Fruit fly (Drosophila melanogaster) whole organism, embryonic: Measurements from ENCODE around the gene cu.

Experiments used
- Asciz ChIP-seq: fragments of 200-800 bp; sonication (Bioruptor generic); optimal IDR thresholded peaks from 2 replicates; lab custom pipeline; 2017; ENCODE audit warnings: missing biosample characterization, mild to moderate bottlenecking, missing genetic modification characterization, missing genetic modification reagents
- B-H1 ChIP-seq: fragments of 200-800 bp; sonication (Bioruptor generic); IDR thresholded peaks from 3 replicates; pipeline ENCODE4 v1.3.6; 2022; ENCODE audit warnings: missing biosample characterization, missing genetic modification characterization
- Bdp1 ChIP-seq: fragments of 200-800 bp; sonication (Bioruptor generic); optimal IDR thresholded peaks from 3 replicates; lab custom pipeline; 2016; ENCODE audit warnings: missing biosample characterization, missing genetic modification characterization
- CG10267 ChIP-seq: fragments of 200-800 bp; sonication (Bioruptor generic); optimal IDR thresholded peaks from 2 replicates; lab custom pipeline; 2018; ENCODE audit warnings: missing biosample characterization, mild to moderate bottlenecking, missing genetic modification characterization, moderate library complexity
- CG10462 ChIP-seq: fragments of 200-800 bp; sonication (Bioruptor generic); optimal IDR thresholded peaks from 2 replicates; lab custom pipeline; 2016; ENCODE audit warnings: missing biosample characterization, missing genetic modification characterization
- CG10543 ChIP-seq: fragments of 200-800 bp; sonication (Bioruptor generic); optimal IDR thresholded peaks from 3 replicates; lab custom pipeline; 2017; ENCODE audit warnings: missing biosample characterization, mild to moderate bottlenecking, missing genetic modification characterization, moderate library complexity
- CG14710 ChIP-seq: fragments of 200-800 bp; sonication (Bioruptor generic); optimal IDR thresholded peaks from 3 replicates; lab custom pipeline; 2019; ENCODE audit warnings: missing biosample characterization, mild to moderate bottlenecking, missing genetic modification characterization, moderate library complexity
- CG1529 ChIP-seq: fragments of 200-800 bp; sonication (Bioruptor generic); optimal IDR thresholded peaks from 3 replicates; lab custom pipeline; 2018; ENCODE audit warnings: missing biosample characterization, missing genetic modification characterization
- CG1647 ChIP-seq: fragments of 200-800 bp; sonication (Bioruptor generic); optimal IDR thresholded peaks from 3 replicates; lab custom pipeline; 2016; ENCODE audit warnings: missing biosample characterization, missing genetic modification characterization
- CG16863 ChIP-seq: fragments of 200-800 bp; sonication (Bioruptor generic); optimal IDR thresholded peaks from 3 replicates; lab custom pipeline; 2016; ENCODE audit warnings: missing biosample characterization, missing genetic modification characterization
- CG18262 ChIP-seq: fragments of 200-800 bp; optimal IDR thresholded peaks from 3 replicates; lab custom pipeline; 2019; ENCODE audit warnings: missing biosample characterization, mild to moderate bottlenecking, missing genetic modification characterization, moderate library complexity
- CG18599 ChIP-seq: fragments of 200-800 bp; sonication (Bioruptor generic); optimal IDR thresholded peaks from 3 replicates; lab custom pipeline; 2017; ENCODE audit warnings: missing biosample characterization, missing genetic modification characterization, mild to moderate bottlenecking, moderate library complexity, missing genetic modification reagents
- CG2202 ChIP-seq: fragments of 200-800 bp; sonication (Bioruptor generic); optimal IDR thresholded peaks from 2 replicates; lab custom pipeline; 2018; ENCODE audit warnings: missing biosample characterization, mild to moderate bottlenecking, missing genetic modification characterization
- CG2712 ChIP-seq: fragments of 200-800 bp; optimal IDR thresholded peaks from 3 replicates; lab custom pipeline; 2019; ENCODE audit warnings: missing biosample characterization, mild to moderate bottlenecking, missing genetic modification characterization, moderate library complexity
- CG30431 ChIP-seq: fragments of 200-800 bp; sonication (Bioruptor generic); optimal IDR thresholded peaks from 2 replicates; lab custom pipeline; 2017; ENCODE audit warnings: missing biosample characterization, missing genetic modification characterization
- CG31388 ChIP-seq: fragments of 200-800 bp; sonication (Bioruptor generic); optimal IDR thresholded peaks from 2 replicates; lab custom pipeline; 2016; ENCODE audit warnings: missing biosample characterization, missing genetic modification characterization
- CG3281 ChIP-seq: fragments of 200-800 bp; sonication (Bioruptor generic); optimal IDR thresholded peaks from 3 replicates; lab custom pipeline; 2017; ENCODE audit warnings: missing biosample characterization, mild to moderate bottlenecking, missing genetic modification characterization
- CG33213 ChIP-seq: fragments of 200-800 bp; sonication (Bioruptor generic); optimal IDR thresholded peaks from 3 replicates; lab custom pipeline; 2016; ENCODE audit warnings: missing biosample characterization, missing genetic modification characterization
- CG34376 ChIP-seq: fragments of 200-800 bp; sonication (Bioruptor generic); optimal IDR thresholded peaks from 2 replicates; lab custom pipeline; 2018; ENCODE audit warnings: missing biosample characterization, mild to moderate bottlenecking, missing genetic modification characterization
- CG4854 ChIP-seq: fragments of 200-800 bp; sonication (Bioruptor generic); optimal IDR thresholded peaks from 2 replicates; lab custom pipeline; 2016; ENCODE audit warnings: missing biosample characterization, missing genetic modification characterization, inconsistent platforms
- CG5245 ChIP-seq: fragments of 200-800 bp; sonication (Bioruptor generic); optimal IDR thresholded peaks from 3 replicates; lab custom pipeline; 2016; ENCODE audit warnings: missing biosample characterization, missing genetic modification characterization
- CG5953 ChIP-seq: fragments of 200-800 bp; sonication (Bioruptor generic); IDR thresholded peaks from 2 replicates; pipeline ENCODE4 v1.3.6; 2022; ENCODE audit warnings: missing biosample characterization, missing genetic modification characterization
- CG7839 ChIP-seq: fragments of 200-800 bp; sonication (Bioruptor generic); optimal IDR thresholded peaks from 3 replicates; lab custom pipeline; 2018; ENCODE audit warnings: missing biosample characterization, mild to moderate bottlenecking, missing genetic modification characterization, moderate library complexity
- CG7987 ChIP-seq: fragments of 200-800 bp; sonication (Bioruptor generic); optimal IDR thresholded peaks from 2 replicates; lab custom pipeline; 2018; ENCODE audit warnings: missing biosample characterization, mild to moderate bottlenecking, missing genetic modification characterization, moderate library complexity
- CG9797 ChIP-seq: fragments of 200-800 bp; sonication (Bioruptor generic); optimal IDR thresholded peaks from 3 replicates; lab custom pipeline; 2018; ENCODE audit warnings: missing biosample characterization, mild to moderate bottlenecking, missing genetic modification characterization
- CkIIα-i1 ChIP-seq: fragments of 200-800 bp; sonication (Bioruptor generic); IDR thresholded peaks from 2 replicates; pipeline ENCODE4 v1.3.6; 2022; ENCODE audit warnings: missing biosample characterization, missing genetic modification characterization
- GATAe ChIP-seq: fragments of 200-800 bp; sonication (Bioruptor generic); conservative IDR thresholded peaks from 2 replicates; pipeline ENCODE4 v1.3.6; 2022; ENCODE audit warnings: missing biosample characterization, missing genetic modification characterization
- HmgZ ChIP-seq: fragments of 200-800 bp; sonication (Bioruptor generic); optimal IDR thresholded peaks from 2 replicates; lab custom pipeline; 2018; ENCODE audit warnings: missing biosample characterization, mild to moderate bottlenecking, missing genetic modification characterization
- Med ChIP-seq: fragments of 200-800 bp; sonication (Bioruptor generic); peaks from one replicate; lab custom pipeline; 2016; ENCODE audit warnings: missing biosample characterization, missing genetic modification characterization, mild to moderate bottlenecking, inconsistent platforms, moderate library complexity
- Scr ChIP-seq: fragments of 200-800 bp; sonication (Bioruptor generic); IDR thresholded peaks from 2 replicates; pipeline ENCODE4 v1.3.6; 2022; ENCODE audit warnings: missing biosample characterization, missing genetic modification characterization; ENCODE audit not compliant: partially characterized antibody
- Sin3A ChIP-seq: fragments of >200 bp; optimal IDR thresholded peaks from 2 replicates; lab custom pipeline; 2018
- Taf1 ChIP-seq: fragments of 200-800 bp; sonication (Bioruptor generic); IDR thresholded peaks from 2 replicates; pipeline ENCODE4 v1.3.6; 2022; ENCODE audit warnings: missing biosample characterization, missing genetic modification characterization
- YL-1 ChIP-seq: fragments of 200-800 bp; sonication (Bioruptor generic); optimal IDR thresholded peaks from 3 replicates; lab custom pipeline; 2017; ENCODE audit warnings: missing biosample characterization, mild to moderate bottlenecking, missing genetic modification characterization
- ato ChIP-seq: fragments of 200-800 bp; sonication (Bioruptor generic); IDR thresholded peaks from 2 replicates; pipeline ENCODE4 v1.3.6; 2022; ENCODE audit warnings: missing biosample characterization, missing genetic modification characterization; ENCODE audit not compliant: partially characterized antibody
- bowl ChIP-seq: fragments of 200-800 bp; sonication (Bioruptor generic); IDR thresholded peaks from 2 replicates; pipeline ENCODE4 v1.3.6; 2022; ENCODE audit warnings: missing biosample characterization, missing genetic modification characterization
- btn ChIP-seq: fragments of 200-800 bp; sonication (Bioruptor generic); optimal IDR thresholded peaks from 2 replicates; lab custom pipeline; 2016; ENCODE audit warnings: missing biosample characterization, missing genetic modification characterization
- corto ChIP-seq: fragments of 200-800 bp; sonication (Bioruptor generic); optimal IDR thresholded peaks from 2 replicates; lab custom pipeline; 2016; ENCODE audit warnings: missing biosample characterization, mild to moderate bottlenecking, missing genetic modification characterization, moderate library complexity
- dan ChIP-seq: fragments of 200-800 bp; sonication (Bioruptor generic); IDR thresholded peaks from 2 replicates; pipeline ENCODE4 v1.3.6; 2022; ENCODE audit warnings: missing biosample characterization, missing genetic modification characterization
- disco-r ChIP-seq: fragments of 200-800 bp; sonication (Bioruptor generic); optimal IDR thresholded peaks from 2 replicates; lab custom pipeline; 2016; ENCODE audit warnings: missing biosample characterization, missing genetic modification characterization
- dm ChIP-seq: fragments of 200-800 bp; sonication (Bioruptor generic); optimal IDR thresholded peaks from 3 replicates; lab custom pipeline; 2016; ENCODE audit warnings: missing biosample characterization, missing genetic modification characterization
- dmrt99B ChIP-seq: fragments of 200-800 bp; sonication (Bioruptor generic); optimal IDR thresholded peaks from 2 replicates; lab custom pipeline; 2018; ENCODE audit warnings: missing biosample characterization, mild to moderate bottlenecking, missing genetic modification characterization, moderate library complexity
- fd64A ChIP-seq: fragments of 200-800 bp; sonication (Bioruptor generic); optimal IDR thresholded peaks from 3 replicates; lab custom pipeline; 2018; ENCODE audit warnings: missing biosample characterization, mild to moderate bottlenecking, missing genetic modification characterization
- fru ChIP-seq: fragments of >200 bp; optimal IDR thresholded peaks from 2 replicates; lab custom pipeline; 2017
- gcm2 ChIP-seq: fragments of 200-800 bp; sonication (Bioruptor generic); optimal IDR thresholded peaks from 2 replicates; lab custom pipeline; 2016; ENCODE audit warnings: missing biosample characterization, missing genetic modification characterization
- kni ChIP-seq: fragments of 200-800 bp; sonication (Bioruptor generic); optimal IDR thresholded peaks from 3 replicates; lab custom pipeline; 2017; ENCODE audit warnings: mild to moderate bottlenecking, missing biosample characterization, missing genetic modification reagents, missing genetic modification characterization
- lola ChIP-seq, 3 experiments: fragments of >200 bp in 2 of 3; fragments of 200-800 bp in 1 of 3; sonication (Bioruptor generic) in 1 of 3; optimal IDR thresholded peaks; 2 replicates each; lab custom pipeline; 2017 to 2019; ENCODE audit warnings: missing biosample characterization in 3 of 3, missing genetic modification characterization in 3 of 3, mild to moderate bottlenecking in 1 of 3, moderate library complexity in 1 of 3
- p53 ChIP-seq: fragments of 200-800 bp; sonication (Bioruptor generic); optimal IDR thresholded peaks from 2 replicates; lab custom pipeline; 2016; ENCODE audit warnings: missing biosample characterization, missing genetic modification characterization
- peb ChIP-seq: fragments of 200-800 bp; sonication (Bioruptor generic); IDR thresholded peaks from 2 replicates; pipeline ENCODE4 v1.3.6; 2022; ENCODE audit warnings: missing biosample characterization, missing genetic modification characterization
- sens-2 ChIP-seq: fragments of 200-800 bp; sonication (Bioruptor generic); IDR thresholded peaks from 2 replicates; pipeline ENCODE4 v1.3.6; 2022; ENCODE audit warnings: missing biosample characterization, missing genetic modification characterization
- sim ChIP-seq: fragments of 200-800 bp; sonication (Bioruptor generic); IDR thresholded peaks from 2 replicates; pipeline ENCODE4 v1.3.6; 2022; ENCODE audit warnings: missing biosample characterization, missing genetic modification characterization
- sug ChIP-seq: fragments of 200-800 bp; optimal IDR thresholded peaks from 2 replicates; lab custom pipeline; 2019; ENCODE audit warnings: missing biosample characterization, mild to moderate bottlenecking, missing genetic modification characterization, moderate library complexity

Gene cu

dm6 chr3R:11216156-11216630 lies 18.8 kb downstream of the cu start, which contains the start of the genes RpS25 and CG4820 (continued):
- peak; percentile 89 for TF ChIP-seq Asciz (GFP tag; lab: Kevin White, UChicago)
- peak; percentile 64 for TF ChIP-seq ato
- TF ChIP-seq CG7839 (tag; lab: Kevin White, UChicago) = peak; percentile 86
- peak; percentile 96 for TF ChIP-seq CG14710
- TF ChIP-seq CkIIα-i1 = no peak
- peak; percentile 92 for TF ChIP-seq HmgZ (tag; lab: Kevin White, UChicago)
- TF ChIP-seq CG2202 (tag; lab: Kevin White, UChicago) = peak; percentile 85
- peak; percentile 76 for TF ChIP-seq CG10462 (GFP tag; lab: Kevin White, UChicago)
- peak; percentile 93 for TF ChIP-seq p53 (GFP tag; lab: Kevin White, UChicago)
- TF ChIP-seq dan = no peak
- peak; percentile 92 for TF ChIP-seq disco-r (GFP tag; lab: Kevin White, UChicago)
- TF ChIP-seq Taf1 = peak; percentile 51; the same call in 1 of the 2 replicates
- TF ChIP-seq CG1529 (GFP tag; lab: Kevin White, UChicago) = peak; percentile 85
- TF ChIP-seq CG10267 (tag; lab: Kevin White, UChicago) = peak; percentile 89
- peak; percentile 92 for TF ChIP-seq Scr (GFP tag; lab: Robert Waterston, UW)
- TF ChIP-seq CG4854 = peak; percentile 83
- peak; percentile 82 for TF ChIP-seq CG1647 (GFP tag; lab: Kevin White, UChicago)
- TF ChIP-seq CG7987 (GFP tag; lab: Kevin White, UChicago) = peak; percentile 98
- TF ChIP-seq bowl (GFP tag; lab: Robert Waterston, UW) = peak; percentile 71
- TF ChIP-seq CG2712 = peak; percentile 90
- peak in 1 of 3 experiments; percentile 76 for TF ChIP-seq lola (GFP tag; optimal IDR thresholded peaks at IDR 0.05; lab: Kevin White, UChicago)
- TF ChIP-seq fd64A (GFP tag; lab: Kevin White, UChicago) = peak; percentile 94
- TF ChIP-seq sim = peak; percentile 71
- TF ChIP-seq sug (tag; lab: Kevin White, UChicago) = peak; percentile 92
- TF ChIP-seq YL-1 (GFP tag; lab: Kevin White, UChicago) = peak; percentile 99
- TF ChIP-seq Med (GFP tag; lab: Kevin White, UChicago) = peak; percentile 99
- peak; percentile 90 for TF ChIP-seq CG18599
- peak; percentile 96 for TF ChIP-seq Sin3A
- TF ChIP-seq btn (GFP tag; lab: Kevin White, UChicago) = peak; percentile 88
- peak; percentile 54; the same call in 1 of the 2 replicates for TF ChIP-seq peb (GFP tag; lab: Robert Waterston, UW)
- no peak for TF ChIP-seq corto (GFP tag; lab: Kevin White, UChicago)
- TF ChIP-seq sens-2 (GFP tag; lab: Robert Waterston, UW) = peak; percentile 89
- peak; percentile 86 for TF ChIP-seq Bdp1 (GFP tag; lab: Kevin White, UChicago)
- TF ChIP-seq CG33213 = peak; percentile 96
- no peak for TF ChIP-seq fru
- TF ChIP-seq CG5953 (GFP tag; lab: Robert Waterston, UW) = peak; percentile 78; the same call in 1 of the 2 replicates
- TF ChIP-seq gcm2 (GFP tag; lab: Kevin White, UChicago) = peak; percentile 86
- TF ChIP-seq kni = peak; percentile 95
- peak; percentile 85 for TF ChIP-seq CG5245 (GFP tag; lab: Kevin White, UChicago)
- peak; percentile 62 for TF ChIP-seq CG31388 (GFP tag; lab: Kevin White, UChicago)
- TF ChIP-seq dmrt99B (tag; lab: Kevin White, UChicago) = peak; percentile 82
- peak; percentile 90 for TF ChIP-seq CG16863 (GFP tag; lab: Kevin White, UChicago)
- peak; percentile 81 for TF ChIP-seq CG18262 (tag; lab: Kevin White, UChicago)
- TF ChIP-seq CG9797 = peak; percentile 99
- peak; percentile 99 for TF ChIP-seq CG34376 (GFP tag; lab: Kevin White, UChicago)
- TF ChIP-seq CG10543 (GFP tag; lab: Kevin White, UChicago) = peak; percentile 97
- peak; percentile 95 for TF ChIP-seq CG3281 (GFP tag; lab: Kevin White, UChicago)
- TF ChIP-seq dm (GFP tag; lab: Kevin White, UChicago) = peak; percentile 97
- TF ChIP-seq CG30431 (GFP tag; lab: Kevin White, UChicago) = peak; percentile 83
- peak; percentile 70 for TF ChIP-seq GATAe (GFP tag; lab: Robert Waterston, UW)
- TF ChIP-seq B-H1 = peak; percentile 69; the same call in 2 of the 3 replicates
